Fruit fly (Drosophila melanogaster) whole organism, embryonic: ENCODE data around the gene Sk1.

Source experiments
- Blimp-1 ChIP-seq: fragments of 200-800 bp; sonication (Bioruptor generic); optimal IDR thresholded peaks from 3 replicates; lab custom pipeline; 2018; ENCODE audit warnings: missing biosample characterization, missing genetic modification characterization, mild to moderate bottlenecking, moderate library complexity, missing genetic modification reagents
- CG10565 ChIP-seq: fragments of 200-800 bp; sonication (Bioruptor generic); optimal IDR thresholded peaks from 3 replicates; lab custom pipeline; 2016; ENCODE audit warnings: missing biosample characterization, mild to moderate bottlenecking, missing genetic modification characterization
- CG10979 ChIP-seq: fragments of 200-800 bp; sonication (Bioruptor generic); optimal IDR thresholded peaks from 2 replicates; lab custom pipeline; 2018; ENCODE audit warnings: missing biosample characterization, mild to moderate bottlenecking, missing genetic modification characterization, moderate library complexity
- CG11093 ChIP-seq: fragments of 200-800 bp; sonication (Bioruptor generic); IDR thresholded peaks from 3 replicates; pipeline ENCODE4 v1.3.6; 2022; ENCODE audit warnings: missing biosample characterization, missing genetic modification characterization
- CG11456 ChIP-seq: fragments of 200-800 bp; sonication (Bioruptor generic); IDR thresholded peaks from 3 replicates; pipeline ENCODE4 v1.3.6; 2022; ENCODE audit warnings: missing biosample characterization, missing genetic modification characterization
- CG11504 ChIP-seq: fragments of 200-800 bp; sonication (Bioruptor generic); optimal IDR thresholded peaks from 3 replicates; lab custom pipeline; 2019; ENCODE audit warnings: missing biosample characterization, mild to moderate bottlenecking, missing genetic modification characterization, moderate library complexity
- CG13287 ChIP-seq: fragments of 200-800 bp; sonication (Bioruptor generic); IDR thresholded peaks from 2 replicates; pipeline ENCODE4 v1.3.6; 2022; ENCODE audit warnings: missing biosample characterization, missing genetic modification characterization; ENCODE audit not compliant: partially characterized antibody
- CG14441 ChIP-seq: fragments of 200-800 bp; sonication (Bioruptor generic); IDR thresholded peaks from 2 replicates; pipeline ENCODE4 v1.3.6; 2022; ENCODE audit warnings: missing biosample characterization, missing genetic modification characterization
- CG14710 ChIP-seq: fragments of 200-800 bp; sonication (Bioruptor generic); optimal IDR thresholded peaks from 3 replicates; lab custom pipeline; 2019; ENCODE audit warnings: missing biosample characterization, mild to moderate bottlenecking, missing genetic modification characterization, moderate library complexity
- CG16779 ChIP-seq: fragments of 200-800 bp; sonication (Bioruptor generic); IDR thresholded peaks from 2 replicates; pipeline ENCODE4 v1.3.6; 2022; ENCODE audit warnings: missing biosample characterization, missing genetic modification characterization
- CG1832 ChIP-seq: fragments of 200-800 bp; sonication (Bioruptor generic); optimal IDR thresholded peaks from 2 replicates; lab custom pipeline; 2017; ENCODE audit warnings: missing biosample characterization, mild to moderate bottlenecking, missing genetic modification characterization, inconsistent platforms
- CG2116 ChIP-seq: fragments of 200-800 bp; sonication (Bioruptor generic); optimal IDR thresholded peaks from 3 replicates; lab custom pipeline; 2018; ENCODE audit warnings: missing biosample characterization, mild to moderate bottlenecking, missing genetic modification characterization
- CG2120 ChIP-seq: fragments of 200-800 bp; sonication (Bioruptor generic); optimal IDR thresholded peaks from 3 replicates; lab custom pipeline; 2016; ENCODE audit warnings: missing biosample characterization, missing genetic modification characterization
- CG2678 ChIP-seq: fragments of 200-800 bp; sonication (Bioruptor generic); optimal IDR thresholded peaks from 3 replicates; lab custom pipeline; 2019; ENCODE audit warnings: missing biosample characterization, mild to moderate bottlenecking, missing genetic modification characterization, moderate library complexity
- CG2712 ChIP-seq: fragments of 200-800 bp; optimal IDR thresholded peaks from 3 replicates; lab custom pipeline; 2019; ENCODE audit warnings: missing biosample characterization, mild to moderate bottlenecking, missing genetic modification characterization, moderate library complexity
- CG30020 ChIP-seq: fragments of 200-800 bp; optimal IDR thresholded peaks from 2 replicates; lab custom pipeline; 2019; ENCODE audit warnings: missing biosample characterization, mild to moderate bottlenecking, missing genetic modification characterization, moderate library complexity
- CG3281 ChIP-seq: fragments of 200-800 bp; sonication (Bioruptor generic); optimal IDR thresholded peaks from 3 replicates; lab custom pipeline; 2017; ENCODE audit warnings: missing biosample characterization, mild to moderate bottlenecking, missing genetic modification characterization
- CG3847 ChIP-seq: fragments of 200-800 bp; sonication (Bioruptor generic); IDR thresholded peaks from 2 replicates; pipeline ENCODE4 v1.3.6; 2022; ENCODE audit warnings: missing biosample characterization, missing genetic modification characterization
- CG9727 ChIP-seq: fragments of 200-800 bp; sonication (Bioruptor generic); optimal IDR thresholded peaks from 3 replicates; lab custom pipeline; 2017; ENCODE audit warnings: missing biosample characterization, mild to moderate bottlenecking, missing genetic modification characterization
- CHES-1-like ChIP-seq: fragments of 200-800 bp; sonication (Bioruptor generic); optimal IDR thresholded peaks from 2 replicates; lab custom pipeline; 2016; ENCODE audit warnings: missing biosample characterization, missing genetic modification characterization
- Ets97D ChIP-seq: fragments of 200-800 bp; sonication (Bioruptor generic); optimal IDR thresholded peaks from 3 replicates; lab custom pipeline; 2016; ENCODE audit warnings: missing biosample characterization, missing genetic modification characterization
- Gsc ChIP-seq: fragments of 200-800 bp; sonication (Bioruptor generic); IDR thresholded peaks from 2 replicates; pipeline ENCODE4 v1.3.6; 2022; ENCODE audit warnings: missing biosample characterization, missing genetic modification characterization
- Hr78 ChIP-seq, 2 experiments: fragments of 200-800 bp in 1 of 2; fragments of >200 bp in 1 of 2; sonication (Bioruptor generic) in 1 of 2; optimal IDR thresholded peaks; 2 replicates each; lab custom pipeline; 2017 to 2019; ENCODE audit warnings: missing biosample characterization in 2 of 2, missing genetic modification characterization in 2 of 2, mild to moderate bottlenecking in 1 of 2, moderate library complexity in 1 of 2
- Lhr ChIP-seq: fragments of 200-800 bp; sonication (Bioruptor generic); optimal IDR thresholded peaks from 3 replicates; lab custom pipeline; 2017; ENCODE audit warnings: mild to moderate bottlenecking, missing biosample characterization, missing genetic modification reagents, missing genetic modification characterization
- MBD-R2 ChIP-seq: fragments of 200-800 bp; sonication (Bioruptor generic); IDR thresholded peaks from 2 replicates; pipeline ENCODE4 v1.3.6; 2022; ENCODE audit warnings: missing biosample characterization, missing genetic modification characterization
- Myb ChIP-seq: fragments of 200-800 bp; sonication (Bioruptor generic); optimal IDR thresholded peaks from 2 replicates; lab custom pipeline; 2016; ENCODE audit warnings: missing biosample characterization, missing genetic modification characterization
- Opbp ChIP-seq: fragments of 200-800 bp; sonication (Bioruptor generic); IDR thresholded peaks from 3 replicates; pipeline ENCODE4 v1.3.6; 2022; ENCODE audit warnings: missing biosample characterization, missing genetic modification characterization; ENCODE audit not compliant: partially characterized antibody
- Scr ChIP-seq: fragments of 200-800 bp; sonication (Bioruptor generic); IDR thresholded peaks from 2 replicates; pipeline ENCODE4 v1.3.6; 2022; ENCODE audit warnings: missing biosample characterization, missing genetic modification characterization; ENCODE audit not compliant: partially characterized antibody
- Xrp1 ChIP-seq: fragments of 200-800 bp; sonication (Bioruptor generic); IDR thresholded peaks from 2 replicates; pipeline ENCODE4 v1.3.6; 2022; ENCODE audit warnings: missing biosample characterization, missing genetic modification characterization
- ac ChIP-seq: fragments of 200-800 bp; sonication (Bioruptor generic); optimal IDR thresholded peaks from 3 replicates; lab custom pipeline; 2017; ENCODE audit warnings: missing biosample characterization, mild to moderate bottlenecking, missing genetic modification characterization
- amos ChIP-seq: fragments of 200-800 bp; sonication (Bioruptor generic); IDR thresholded peaks from 2 replicates; pipeline ENCODE4 v1.3.6; 2022; ENCODE audit warnings: missing biosample characterization, missing genetic modification characterization; ENCODE audit not compliant: partially characterized antibody
- bowl ChIP-seq: fragments of 200-800 bp; sonication (Bioruptor generic); IDR thresholded peaks from 2 replicates; pipeline ENCODE4 v1.3.6; 2022; ENCODE audit warnings: missing biosample characterization, missing genetic modification characterization
- cad ChIP-seq: fragments of >200 bp; optimal IDR thresholded peaks from 2 replicates; lab custom pipeline; 2017; ENCODE audit warnings: missing biosample characterization, missing genetic modification characterization
- chinmo ChIP-seq: fragments of 200-800 bp; sonication (Bioruptor generic); IDR thresholded peaks from 4 replicates; pipeline ENCODE4 v1.3.6; 2022; ENCODE audit warnings: missing biosample characterization, missing genetic modification characterization; ENCODE audit not compliant: partially characterized antibody
- crp ChIP-seq, 2 experiments: fragments of 200-800 bp; sonication (Bioruptor generic); optimal IDR thresholded peaks; 2 replicates in 1 of 2; 3 replicates in 1 of 2; lab custom pipeline; 2017; ENCODE audit warnings: missing biosample characterization in 2 of 2, missing genetic modification characterization in 2 of 2, mild to moderate bottlenecking in 1 of 2, moderate library complexity in 1 of 2
- cwo ChIP-seq: fragments of 200-800 bp; sonication (Bioruptor generic); optimal IDR thresholded peaks from 3 replicates; lab custom pipeline; 2017; ENCODE audit warnings: missing biosample characterization, missing genetic modification characterization, mild to moderate bottlenecking, moderate library complexity, missing genetic modification reagents
- danr ChIP-seq: fragments of 200-800 bp; sonication (Bioruptor generic); IDR thresholded peaks from 2 replicates; pipeline ENCODE4 v1.3.6; 2022; ENCODE audit warnings: missing biosample characterization, missing genetic modification characterization
- eve ChIP-seq, 2 experiments: fragments of >200 bp; optimal IDR thresholded peaks; 2 replicates each; lab custom pipeline; 2017; ENCODE audit warnings: missing biosample characterization in 2 of 2, missing genetic modification characterization in 2 of 2
- gro ChIP-seq: fragments of 200-800 bp; sonication (Bioruptor generic); optimal IDR thresholded peaks from 2 replicates; lab custom pipeline; 2016; ENCODE audit warnings: missing biosample characterization, missing genetic modification characterization
- hbn ChIP-seq: fragments of 200-800 bp; sonication (Bioruptor generic); IDR thresholded peaks from 2 replicates; pipeline ENCODE4 v1.3.6; 2022; ENCODE audit warnings: missing biosample characterization, missing genetic modification characterization; ENCODE audit not compliant: partially characterized antibody
- her ChIP-seq: fragments of 200-800 bp; sonication (Bioruptor generic); optimal IDR thresholded peaks from 2 replicates; lab custom pipeline; 2016; ENCODE audit warnings: missing biosample characterization, missing genetic modification characterization
- hkb ChIP-seq, 2 experiments: fragments of 200-800 bp in 1 of 2; fragments of >200 bp in 1 of 2; sonication (Bioruptor generic) in 1 of 2; IDR thresholded peaks in 1 of 2; optimal IDR thresholded peaks in 1 of 2; 2 replicates each; pipeline versions ENCODE4 v1.3.6 to Lab custom; 2017 to 2022; ENCODE audit warnings: missing biosample characterization in 1 of 2, missing genetic modification characterization in 1 of 2
- lbe ChIP-seq: fragments of 200-800 bp; sonication (Bioruptor generic); optimal IDR thresholded peaks from 2 replicates; lab custom pipeline; 2016; ENCODE audit warnings: missing biosample characterization, mild to moderate bottlenecking, missing genetic modification characterization
- prd ChIP-seq, 3 experiments: fragments of >200 bp in 2 of 3; fragments of 200-800 bp in 1 of 3; sonication (Bioruptor generic) in 1 of 3; optimal IDR thresholded peaks in 2 of 3; IDR thresholded peaks in 1 of 3; 2 replicates in 2 of 3; 3 replicates in 1 of 3; pipeline versions ENCODE4 v1.3.6 to Lab custom; 2017 to 2022; ENCODE audit warnings: missing biosample characterization in 1 of 3, missing genetic modification characterization in 1 of 3
- pzg ChIP-seq: fragments of 200-800 bp; sonication (Bioruptor generic); optimal IDR thresholded peaks from 3 replicates; lab custom pipeline; 2018; ENCODE audit warnings: missing biosample characterization, mild to moderate bottlenecking, missing genetic modification characterization, moderate library complexity
- sc ChIP-seq, 3 experiments: fragments of >200 bp in 2 of 3; fragments of 200-800 bp in 1 of 3; sonication (Bioruptor generic) in 1 of 3; optimal IDR thresholded peaks; 2 replicates in 2 of 3; 3 replicates in 1 of 3; lab custom pipeline; 2017; ENCODE audit warnings: mild to moderate bottlenecking in 1 of 3, missing biosample characterization in 1 of 3, missing genetic modification characterization in 1 of 3, missing genetic modification reagents in 1 of 3
- stwl ChIP-seq: fragments of 200-800 bp; sonication (Bioruptor generic); optimal IDR thresholded peaks from 3 replicates; lab custom pipeline; 2018; ENCODE audit warnings: missing biosample characterization, mild to moderate bottlenecking, missing genetic modification characterization, moderate library complexity
- toy ChIP-seq: fragments of 200-800 bp; sonication (Bioruptor generic); IDR thresholded peaks from 2 replicates; pipeline ENCODE4 v1.3.6; 2022; ENCODE audit warnings: missing biosample characterization, missing genetic modification characterization

Gene Sk1

DNA sequence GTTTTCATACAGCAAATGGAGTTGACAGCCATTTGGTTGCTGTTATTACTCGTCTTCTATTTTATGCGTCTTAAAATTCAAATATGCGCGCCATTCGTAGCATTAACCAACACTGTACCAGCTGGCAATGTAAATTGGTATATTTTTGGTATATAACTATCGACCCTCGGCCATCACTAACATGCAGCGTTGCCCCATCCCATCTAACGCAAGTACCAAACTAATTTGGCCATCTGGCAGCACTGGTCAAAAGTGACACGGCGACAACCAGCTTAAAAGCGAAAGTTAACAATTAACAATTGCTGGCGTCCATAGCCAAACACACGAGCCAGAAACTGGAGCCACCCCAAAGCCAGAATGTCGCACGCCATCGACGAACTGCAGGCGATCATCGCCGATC is 41.0 kb downstream of the Sk1 start, which contains the start of gene Uba5 (continued):
- TF ChIP-seq Ets97D (GFP tag; lab: Kevin White, UChicago): peak; percentile 50
- TF ChIP-seq CG3281: no peak
- no peak for TF ChIP-seq CG10979 (tag; lab: Kevin White, UChicago)
- TF ChIP-seq CG2120 (GFP tag; lab: Kevin White, UChicago): peak; percentile 1
- TF ChIP-seq prd (optimal IDR thresholded peaks at IDR 0.05; lab: Kevin White, UChicago): no peak
- TF ChIP-seq prd (GFP tag; IDR thresholded peaks at IDR 0.05; lab: Robert Waterston, UW): no peak
- peak; percentile 99 for TF ChIP-seq Blimp-1 (GFP tag; lab: Kevin White, UChicago)
- peak in 1 of 2 experiments; percentile 58 for TF ChIP-seq crp (GFP tag; optimal IDR thresholded peaks at IDR 0.05; lab: Kevin White, UChicago)
- peak; percentile 14 for TF ChIP-seq CG2116
- TF ChIP-seq Xrp1 (GFP tag; lab: Robert Waterston, UW): 0 out of 2 replicates have a peak, but pooled peaks have one; percentile 9
- peak; percentile 90 for TF ChIP-seq pzg (GFP tag; lab: Kevin White, UChicago)
- no peak for TF ChIP-seq her (GFP tag; lab: Kevin White, UChicago)
- peak; percentile 62 for TF ChIP-seq MBD-R2
- no peak for TF ChIP-seq CG9727 (GFP tag; lab: Kevin White, UChicago)
- no peak for TF ChIP-seq CG11504 (tag; lab: Kevin White, UChicago)
- TF ChIP-seq ac: no peak
- no peak for TF ChIP-seq CG11093 (GFP tag; lab: Robert Waterston, UW)
- TF ChIP-seq CG14710: peak; percentile 37
- TF ChIP-seq stwl (tag; lab: Kevin White, UChicago): peak; percentile 49
- TF ChIP-seq CG13287 (GFP tag; lab: Robert Waterston, UW): peak; percentile 63
- peak; percentile 30 for TF ChIP-seq CHES-1-like (GFP tag; lab: Kevin White, UChicago)
- TF ChIP-seq Lhr: peak; percentile 79
- TF ChIP-seq sc (optimal IDR thresholded peaks at IDR 0.05; lab: Kevin White, UChicago): no peak
- TF ChIP-seq sc (GFP tag; optimal IDR thresholded peaks at IDR 0.05; lab: Kevin White, UChicago): no peak
- TF ChIP-seq bowl (GFP tag; lab: Robert Waterston, UW): no peak
- no peak for TF ChIP-seq CG2678 (tag; lab: Kevin White, UChicago)
- TF ChIP-seq Scr: peak; percentile 38
- TF ChIP-seq CG3847 (GFP tag; lab: Robert Waterston, UW): peak; percentile 61
- no peak for TF ChIP-seq CG14441 (GFP tag; lab: Robert Waterston, UW)
- TF ChIP-seq Opbp (GFP tag; lab: Robert Waterston, UW): peak; percentile 49; the same call in 1 of the 3 replicates
- TF ChIP-seq hbn: 0 out of 2 replicates have a peak, but pooled peaks have one; percentile 18
- TF ChIP-seq CG16779: no peak
- peak; percentile 5 for TF ChIP-seq CG2712 (tag; lab: Kevin White, UChicago)
- TF ChIP-seq danr: no peak
- TF ChIP-seq cwo (GFP tag; lab: Kevin White, UChicago): no peak
- TF ChIP-seq lbe (GFP tag; lab: Kevin White, UChicago): no peak
- TF ChIP-seq toy (GFP tag; lab: Robert Waterston, UW): no peak
- TF ChIP-seq CG11456 (GFP tag; lab: Robert Waterston, UW): no peak
- TF ChIP-seq eve (GFP tag; optimal IDR thresholded peaks at IDR 0.05; lab: Kevin White, UChicago): no peak
- peak; percentile 7 for TF ChIP-seq gro (GFP tag; lab: Kevin White, UChicago)
- 0 out of 4 replicates have a peak, but pooled peaks have one; percentile 34 for TF ChIP-seq chinmo (GFP tag; lab: Robert Waterston, UW)
- TF ChIP-seq Myb (GFP tag; lab: Kevin White, UChicago): peak; percentile 44
- TF ChIP-seq cad (GFP tag; lab: Kevin White, UChicago): no peak
- no peak for TF ChIP-seq Gsc
- TF ChIP-seq Hr78 (GFP tag; optimal IDR thresholded peaks at IDR 0.05; lab: Kevin White, UChicago): no peak
- TF ChIP-seq CG10565: no peak
- no peak for TF ChIP-seq CG30020 (tag; lab: Kevin White, UChicago)
- TF ChIP-seq hkb (optimal IDR thresholded peaks at IDR 0.05; lab: Kevin White, UChicago): no peak
- TF ChIP-seq hkb (GFP tag; IDR thresholded peaks at IDR 0.05; lab: Robert Waterston, UW): no peak
- no peak for TF ChIP-seq CG1832
- TF ChIP-seq amos (GFP tag; lab: Robert Waterston, UW): peak; percentile 53; the same call in 1 of the 2 replicates
